Worm (Caenorhabditis elegans): ENCODE results near the gene chil-1.

chil-1 gene

DNA sequence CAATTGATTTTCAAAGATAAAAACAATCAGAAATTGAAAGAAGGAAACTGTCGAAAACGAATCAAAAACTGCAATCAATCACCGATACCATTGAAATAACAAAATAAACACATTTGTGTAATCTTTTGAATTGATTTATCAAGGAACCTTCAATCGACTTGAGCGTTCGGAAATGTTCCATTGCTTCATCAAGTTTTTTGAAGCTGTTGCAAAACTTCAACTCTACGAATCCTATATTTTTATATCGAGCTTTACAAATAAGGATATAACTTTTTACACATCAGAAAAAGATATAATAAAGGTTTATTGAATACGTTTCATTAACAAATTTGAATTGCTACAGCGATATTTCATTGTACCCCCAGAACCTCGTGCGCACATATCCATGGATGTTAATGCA lies 6.7 kb upstream of the chil-1 start, which contains the start of gene chil-8:
TSS of gene chil-8 (minus strand) at position 101 of the 400 bp plus-strand sequence.
- no peak for TF ChIP-seq unc-62 (GFP tag; optimal IDR thresholded peaks at IDR 0.05)
- TF ChIP-seq ztf-11 (tag; optimal IDR thresholded peaks at IDR 0.05) = no peak
- TF ChIP-seq mab-5 (tag; optimal IDR thresholded peaks at IDR 0.05) = no peak
- no peak for TF ChIP-seq pha-4 (tag; optimal IDR thresholded peaks at IDR 0.05)

DNA sequence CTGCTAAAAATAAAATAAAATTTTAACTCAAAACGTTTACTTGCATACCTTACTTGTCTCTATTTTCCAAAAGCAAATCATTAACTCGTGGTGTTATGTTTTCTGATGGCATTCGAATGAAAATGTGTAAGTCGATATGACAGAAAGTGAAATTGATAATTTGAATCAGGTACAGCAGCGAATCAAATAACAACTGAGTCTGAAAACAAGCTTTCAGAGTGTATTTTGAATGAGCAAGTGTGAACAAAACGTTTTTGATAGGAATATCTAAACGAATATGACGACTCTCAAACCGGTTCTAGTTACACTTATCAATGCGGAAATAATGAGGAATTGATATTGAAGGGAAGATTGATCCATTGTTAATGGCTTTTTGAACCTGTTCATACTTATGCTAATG lies 4.8 kb upstream of the chil-1 start, which contains the start of gene chil-7:
TSS of gene chil-7 (minus strand) at position 112 of the 400 bp plus-strand sequence.
- no peak for TF ChIP-seq ztf-11 (tag; optimal IDR thresholded peaks at IDR 0.05)
- TF ChIP-seq ces-1 (GFP tag; optimal IDR thresholded peaks at IDR 0.05) = no peak
- TF ChIP-seq nhr-237 (tag; optimal IDR thresholded peaks at IDR 0.05) = no peak
- no peak for TF ChIP-seq mls-2 (tag; optimal IDR thresholded peaks at IDR 0.05)
- no peak for TF ChIP-seq hlh-1 (tag; optimal IDR thresholded peaks at IDR 0.05)
- TF ChIP-seq tbx-8 (GFP tag; optimal IDR thresholded peaks at IDR 0.05) = no peak
- no peak for TF ChIP-seq elt-1 (tag; optimal IDR thresholded peaks at IDR 0.05; ENCODE audit: borderline replicate concordance, insufficient read depth)
- no peak for TF ChIP-seq zip-8 (tag; optimal IDR thresholded peaks at IDR 0.05)
- TF ChIP-seq ceh-43 (GFP tag; optimal IDR thresholded peaks at IDR 0.05) = no peak
- no peak for TF ChIP-seq unc-62 (GFP tag; optimal IDR thresholded peaks at IDR 0.05)
- TF ChIP-seq ham-2 (GFP tag; optimal IDR thresholded peaks at IDR 0.05) = no peak
- no peak for TF ChIP-seq drap-1 (GFP tag; optimal IDR thresholded peaks at IDR 0.05)
- TF ChIP-seq mep-1 (tag; optimal IDR thresholded peaks at IDR 0.05) = no peak
- TF ChIP-seq sptf-1 (tag; optimal IDR thresholded peaks at IDR 0.05) = no peak
- TF ChIP-seq unc-39 (tag; optimal IDR thresholded peaks at IDR 0.05) = no peak

DNA sequence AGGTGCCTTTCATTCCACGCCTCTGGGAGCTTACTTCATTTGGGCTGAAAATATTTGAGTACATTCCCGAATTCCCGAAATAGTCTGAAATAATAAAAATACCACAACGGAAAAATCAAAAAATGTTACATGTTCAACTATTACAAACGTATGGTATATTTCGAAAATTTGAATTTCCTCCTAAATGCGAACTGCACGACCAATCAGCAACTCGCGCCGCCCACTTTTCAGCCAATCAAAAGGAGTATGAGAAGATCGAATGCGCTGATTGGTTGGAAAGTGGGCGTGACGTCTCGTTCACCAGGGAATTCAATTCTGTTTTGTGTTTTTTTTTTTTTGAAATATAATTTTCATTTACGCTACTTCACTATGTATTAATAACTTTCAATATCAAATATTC lies 2.4 kb upstream of the chil-1 start, which contains the start of gene old-1:
TSS of gene old-1 (minus strand) at position 50 of the 400 bp plus-strand sequence.
- TF ChIP-seq mep-1 (tag; optimal IDR thresholded peaks at IDR 0.05) = no peak
- no peak for TF ChIP-seq lin-32 (GFP tag; optimal IDR thresholded peaks at IDR 0.05)
- no peak for TF ChIP-seq ceh-43 (GFP tag; optimal IDR thresholded peaks at IDR 0.05)
- no peak for TF ChIP-seq ces-1 (GFP tag; optimal IDR thresholded peaks at IDR 0.05)
- TF ChIP-seq nhr-2 (tag; optimal IDR thresholded peaks at IDR 0.05) = no peak
- no peak for TF ChIP-seq M03D4.4 (tag; optimal IDR thresholded peaks at IDR 0.05)
- no peak for TF ChIP-seq elt-3 (tag; optimal IDR thresholded peaks at IDR 0.05)
- TF ChIP-seq lsy-2 (tag; optimal IDR thresholded peaks at IDR 0.05) = no peak
- no peak for TF ChIP-seq unc-39 (tag; optimal IDR thresholded peaks at IDR 0.05)
- TF ChIP-seq nhr-237 (tag; optimal IDR thresholded peaks at IDR 0.05) = no peak
- TF ChIP-seq nhr-76 (tag; optimal IDR thresholded peaks at IDR 0.05) = no peak
- TF ChIP-seq ceh-39 (tag; optimal IDR thresholded peaks at IDR 0.05) = no peak
- no peak for TF ChIP-seq sptf-1 (tag; optimal IDR thresholded peaks at IDR 0.05)
- no peak for TF ChIP-seq nhr-12 (tag; optimal IDR thresholded peaks at IDR 0.05)
- no peak for TF ChIP-seq ztf-11 (tag; optimal IDR thresholded peaks at IDR 0.05)

DNA sequence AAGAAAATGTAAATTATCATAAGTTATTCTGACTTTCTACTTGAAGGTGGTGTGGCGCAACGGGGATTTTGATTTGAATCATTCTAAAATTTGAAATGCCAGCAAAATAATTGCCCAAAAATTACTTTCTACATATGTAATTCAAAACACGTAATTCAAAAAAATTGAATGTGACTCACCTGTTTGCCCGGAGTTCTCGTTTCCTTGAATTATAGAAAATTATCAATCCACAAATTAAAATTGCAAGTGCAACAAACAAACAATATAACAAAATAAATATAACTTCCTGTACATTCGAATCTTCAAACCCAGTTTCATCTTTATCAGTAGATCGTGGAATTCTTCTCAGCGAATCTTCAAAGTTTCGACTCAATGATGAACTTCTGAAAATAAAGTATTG lies 1.9 kb upstream of the chil-1 start:
- TF ChIP-seq ztf-11 (tag; optimal IDR thresholded peaks at IDR 0.05) = no peak
- TF ChIP-seq drap-1 (GFP tag; optimal IDR thresholded peaks at IDR 0.05) = no peak
- TF ChIP-seq ceh-43 (GFP tag; optimal IDR thresholded peaks at IDR 0.05) = no peak
- TF ChIP-seq mep-1 (tag; optimal IDR thresholded peaks at IDR 0.05) = no peak
- TF ChIP-seq sem-2 (GFP tag; optimal IDR thresholded peaks at IDR 0.05) = no peak
- no peak for TF ChIP-seq nhr-76 (tag; optimal IDR thresholded peaks at IDR 0.05)
- no peak for TF ChIP-seq elt-1 (tag; optimal IDR thresholded peaks at IDR 0.05; ENCODE audit: borderline replicate concordance, insufficient read depth)
- TF ChIP-seq hlh-1 (tag; optimal IDR thresholded peaks at IDR 0.05) = no peak
- TF ChIP-seq nhr-12 (tag; optimal IDR thresholded peaks at IDR 0.05) = no peak
- no peak for TF ChIP-seq nhr-28 (tag; optimal IDR thresholded peaks at IDR 0.05)
- no peak for TF ChIP-seq unc-39 (tag; optimal IDR thresholded peaks at IDR 0.05)
- no peak for TF ChIP-seq elt-3 (tag; optimal IDR thresholded peaks at IDR 0.05)
- TF ChIP-seq lsy-2 (tag; optimal IDR thresholded peaks at IDR 0.05) = no peak
- no peak for TF ChIP-seq nhr-237 (tag; optimal IDR thresholded peaks at IDR 0.05)
- no peak for TF ChIP-seq tbx-8 (GFP tag; optimal IDR thresholded peaks at IDR 0.05)
- TF ChIP-seq nhr-2 (tag; optimal IDR thresholded peaks at IDR 0.05) = no peak
- TF ChIP-seq blmp-1 (tag; optimal IDR thresholded peaks at IDR 0.05) = no peak
- no peak for TF ChIP-seq cnd-1 (tag; optimal IDR thresholded peaks at IDR 0.05)
- no peak for TF ChIP-seq unc-62 (GFP tag; optimal IDR thresholded peaks at IDR 0.05)

DNA sequence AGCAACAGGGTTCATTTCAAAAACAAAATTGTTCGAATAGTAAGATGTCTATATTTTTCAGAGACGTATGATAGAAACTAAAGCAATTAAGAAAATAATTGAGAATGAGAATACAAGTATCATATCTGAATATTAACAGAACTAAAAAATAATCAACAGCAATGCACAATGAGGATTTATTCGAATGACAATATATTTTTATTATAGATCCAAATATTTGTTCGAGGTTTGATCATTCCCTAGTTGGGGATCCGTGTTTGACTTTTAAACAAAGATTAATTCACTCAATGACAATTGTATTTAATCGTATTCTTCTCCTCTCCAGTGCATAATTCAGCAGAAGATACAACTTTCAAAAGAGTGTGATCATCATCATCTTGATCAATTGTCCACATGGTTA lies 4.1 kb downstream of the chil-1 start, which contains the start of gene C08H9.18:
TSS of gene C08H9.18 (minus strand) at position 101 of the 400 bp plus-strand sequence.
- TF ChIP-seq bed-3 (GFP tag; optimal IDR thresholded peaks at IDR 0.05) = no peak
- TF ChIP-seq ham-2 (GFP tag; optimal IDR thresholded peaks at IDR 0.05) = no peak
- no peak for TF ChIP-seq lin-32 (GFP tag; optimal IDR thresholded peaks at IDR 0.05)
- TF ChIP-seq lin-13 (tag; optimal IDR thresholded peaks at IDR 0.05) = no peak
- TF ChIP-seq flh-1 (GFP tag; optimal IDR thresholded peaks at IDR 0.05) = no peak
- no peak for TF ChIP-seq mab-5 (tag; optimal IDR thresholded peaks at IDR 0.05)
- no peak for TF ChIP-seq cnd-1 (tag; optimal IDR thresholded peaks at IDR 0.05)
- TF ChIP-seq ceh-83 (GFP tag; optimal IDR thresholded peaks at IDR 0.05) = no peak
- TF ChIP-seq nhr-237 (tag; optimal IDR thresholded peaks at IDR 0.05) = no peak
- no peak for TF ChIP-seq unc-39 (tag; optimal IDR thresholded peaks at IDR 0.05)
- TF ChIP-seq lsy-2 (tag; optimal IDR thresholded peaks at IDR 0.05) = no peak
- no peak for TF ChIP-seq nhr-28 (tag; optimal IDR thresholded peaks at IDR 0.05)
- TF ChIP-seq nhr-2 (tag; optimal IDR thresholded peaks at IDR 0.05) = no peak
- TF ChIP-seq tbx-8 (GFP tag; optimal IDR thresholded peaks at IDR 0.05) = no peak
- TF ChIP-seq ztf-11 (tag; optimal IDR thresholded peaks at IDR 0.05) = no peak
- no peak for TF ChIP-seq hlh-1 (tag; optimal IDR thresholded peaks at IDR 0.05)
